Fruit fly (Drosophila melanogaster): Measurements from ENCODE around the gene dx.

The dx gene

dm6 chrX:6533101-6533636 is 630 bp upstream of the dx start, which contains the start of gene RpL7A:
Gene RpL7A, minus strand, starts transcription at chrX:6533348.
- TF ChIP-seq CG4496 (GFP tag; IDR thresholded peaks at IDR 0.05) (peak; percentile 77), Snoo (tag; optimal IDR thresholded peaks at IDR 0.05) (peak; percentile 78), CG34367 (tag; optimal IDR thresholded peaks at IDR 0.05) (peak; percentile 53), D1 (tag; optimal IDR thresholded peaks at IDR 0.05) (no peak), CG14655 (GFP tag; optimal IDR thresholded peaks at IDR 0.05) (no peak), gl (tag; optimal IDR thresholded peaks at IDR 0.05) (peak; percentile 15), CG17806 (tag; optimal IDR thresholded peaks at IDR 0.05) (no peak), CG13204 (GFP tag; optimal IDR thresholded peaks at IDR 0.05) (peak; percentile 52), CG12605 (GFP tag; IDR thresholded peaks at IDR 0.05) (peak; percentile 68), CG8301 (tag; optimal IDR thresholded peaks at IDR 0.05) (peak; percentile 23), Pif1A (GFP tag; optimal IDR thresholded peaks at IDR 0.05) (peak; percentile 64), EcR (GFP tag; optimal IDR thresholded peaks at IDR 0.05) (no peak), CG32121 (GFP tag; IDR thresholded peaks at IDR 0.05) (no peak), Ets98B (GFP tag; IDR thresholded peaks at IDR 0.05) (0 out of 2 replicates have a peak, but pooled peaks have one; percentile 28), fd96Ca (GFP tag; IDR thresholded peaks at IDR 0.05) (0 out of 3 replicates have a peak, but pooled peaks have one; percentile 19), rn (GFP tag; IDR thresholded peaks at IDR 0.05) (no peak), CG8159 (tag; optimal IDR thresholded peaks at IDR 0.05) (peak; percentile 27), Pif1B (GFP tag; optimal IDR thresholded peaks at IDR 0.05) (no peak)

- TF ChIP-seq rn (GFP tag; IDR thresholded peaks at IDR 0.05) = no peak
- peak; percentile 32; the same call in 1 of the 2 replicates for TF ChIP-seq CG32121 (GFP tag; IDR thresholded peaks at IDR 0.05)
- peak; percentile 75 for TF ChIP-seq CG15710 (tag; optimal IDR thresholded peaks at IDR 0.05)
- TF ChIP-seq CG10348 (GFP tag; IDR thresholded peaks at IDR 0.05) = no peak
- peak; percentile 49 for TF ChIP-seq CG12605 (GFP tag; IDR thresholded peaks at IDR 0.05)
- peak; percentile 62 for TF ChIP-seq Snoo (tag; optimal IDR thresholded peaks at IDR 0.05)
- peak; percentile 60 for TF ChIP-seq CG17806 (tag; optimal IDR thresholded peaks at IDR 0.05)
- peak; percentile 82 for TF ChIP-seq Pif1A (GFP tag; optimal IDR thresholded peaks at IDR 0.05)
- peak; percentile 33 for TF ChIP-seq Ets98B (GFP tag; IDR thresholded peaks at IDR 0.05)
- TF ChIP-seq fd96Ca (GFP tag; IDR thresholded peaks at IDR 0.05) = peak; percentile 67; the same call in 1 of the 3 replicates
- peak; percentile 87 for TF ChIP-seq CG14655 (GFP tag; optimal IDR thresholded peaks at IDR 0.05)
- peak; percentile 72 for TF ChIP-seq CG8301 (tag; optimal IDR thresholded peaks at IDR 0.05)
- peak; percentile 77 for TF ChIP-seq Pif1B (GFP tag; optimal IDR thresholded peaks at IDR 0.05)
- 0 out of 3 replicates have a peak, but pooled peaks have one; percentile 20 for TF ChIP-seq CG4496 (GFP tag; IDR thresholded peaks at IDR 0.05)
- peak; percentile 58 for TF ChIP-seq CG13204 (GFP tag; optimal IDR thresholded peaks at IDR 0.05)
- peak; percentile 26 for TF ChIP-seq EcR (GFP tag; optimal IDR thresholded peaks at IDR 0.05)
- TF ChIP-seq CG34367 (tag; optimal IDR thresholded peaks at IDR 0.05) = peak; percentile 64
- TF ChIP-seq CG8159 (tag; optimal IDR thresholded peaks at IDR 0.05) = peak; percentile 83
- TF ChIP-seq D1 (tag; optimal IDR thresholded peaks at IDR 0.05) = peak; percentile 29
- TF ChIP-seq gl (tag; optimal IDR thresholded peaks at IDR 0.05) = peak; percentile 42
- TF ChIP-seq CG9948 (tag; optimal IDR thresholded peaks at IDR 0.05) = peak; percentile 72
Measured at dm6 chrX:6540215-6540821, 6.5 kb downstream of the dx start, which contains the start of gene CG34417. Gene CG34417, plus strand, starts transcription at chrX:6540771.

- no peak for TF ChIP-seq fd96Ca (GFP tag; IDR thresholded peaks at IDR 0.05)
- no peak for TF ChIP-seq CG17806 (tag; optimal IDR thresholded peaks at IDR 0.05)
- no peak for TF ChIP-seq rn (GFP tag; IDR thresholded peaks at IDR 0.05)
- TF ChIP-seq CG12605 (GFP tag; IDR thresholded peaks at IDR 0.05) = no peak
- no peak for TF ChIP-seq CG14655 (GFP tag; optimal IDR thresholded peaks at IDR 0.05)
- no peak for TF ChIP-seq CG34367 (tag; optimal IDR thresholded peaks at IDR 0.05)
- no peak for TF ChIP-seq CG4496 (GFP tag; IDR thresholded peaks at IDR 0.05)
- no peak for TF ChIP-seq CG8301 (tag; optimal IDR thresholded peaks at IDR 0.05)
- TF ChIP-seq D1 (tag; optimal IDR thresholded peaks at IDR 0.05) = no peak
- TF ChIP-seq CG9948 (tag; optimal IDR thresholded peaks at IDR 0.05) = no peak
- no peak for TF ChIP-seq gl (tag; optimal IDR thresholded peaks at IDR 0.05)
- no peak for TF ChIP-seq CG8159 (tag; optimal IDR thresholded peaks at IDR 0.05)
- no peak for TF ChIP-seq CG15710 (tag; optimal IDR thresholded peaks at IDR 0.05)
Measured at dm6 chrX:6541277-6541676, 7.5 kb downstream of the dx start.

dm6 chrX:6542331-6542730 is 8.5 kb downstream of the dx start:
- no peak for TF ChIP-seq CG10348 (GFP tag; IDR thresholded peaks at IDR 0.05)
- TF ChIP-seq gl (tag; optimal IDR thresholded peaks at IDR 0.05) = peak; percentile 16
- TF ChIP-seq fd96Ca (GFP tag; IDR thresholded peaks at IDR 0.05) = peak; percentile 53; the same call in 1 of the 3 replicates
- TF ChIP-seq CG9948 (tag; optimal IDR thresholded peaks at IDR 0.05) = peak; percentile 51
- TF ChIP-seq CG8301 (tag; optimal IDR thresholded peaks at IDR 0.05) = peak; percentile 63
- peak; percentile 42 for TF ChIP-seq Pif1A (GFP tag; optimal IDR thresholded peaks at IDR 0.05)
- TF ChIP-seq CG13204 (GFP tag; optimal IDR thresholded peaks at IDR 0.05) = no peak
- TF ChIP-seq CG8159 (tag; optimal IDR thresholded peaks at IDR 0.05) = peak; percentile 54
- peak; percentile 81 for TF ChIP-seq Ets98B (GFP tag; IDR thresholded peaks at IDR 0.05)
- peak; percentile 52; the same call in 1 of the 2 replicates for TF ChIP-seq rn (GFP tag; IDR thresholded peaks at IDR 0.05)
- TF ChIP-seq CG4496 (GFP tag; IDR thresholded peaks at IDR 0.05) = peak; percentile 82
- TF ChIP-seq CG15710 (tag; optimal IDR thresholded peaks at IDR 0.05) = peak; percentile 56
- no peak for TF ChIP-seq D1 (tag; optimal IDR thresholded peaks at IDR 0.05)
- no peak for TF ChIP-seq EcR (GFP tag; optimal IDR thresholded peaks at IDR 0.05)
- TF ChIP-seq Snoo (tag; optimal IDR thresholded peaks at IDR 0.05) = no peak
- peak; percentile 48 for TF ChIP-seq CG17806 (tag; optimal IDR thresholded peaks at IDR 0.05)
- TF ChIP-seq CG34367 (tag; optimal IDR thresholded peaks at IDR 0.05) = peak; percentile 39
- TF ChIP-seq CG32121 (GFP tag; IDR thresholded peaks at IDR 0.05) = peak; percentile 87
- peak; percentile 57 for TF ChIP-seq CG14655 (GFP tag; optimal IDR thresholded peaks at IDR 0.05)
- peak; percentile 58 for TF ChIP-seq CG12605 (GFP tag; IDR thresholded peaks at IDR 0.05)
- TF ChIP-seq Pif1B (GFP tag; optimal IDR thresholded peaks at IDR 0.05) = peak; percentile 5

Measured in whole organism, pupa.